Fruit fly (Drosophila melanogaster): ENCODE data around the gene ChT.

- no peak for TF ChIP-seq CG8159 (tag; optimal IDR thresholded peaks at IDR 0.05)
- no peak for TF ChIP-seq CG13204 (GFP tag; optimal IDR thresholded peaks at IDR 0.05)
- TF ChIP-seq rn (GFP tag; IDR thresholded peaks at IDR 0.05): no peak
- no peak for TF ChIP-seq CG15710 (tag; optimal IDR thresholded peaks at IDR 0.05)
- no peak for TF ChIP-seq CG10348 (GFP tag; IDR thresholded peaks at IDR 0.05)
- TF ChIP-seq Snoo (tag; optimal IDR thresholded peaks at IDR 0.05): no peak
- TF ChIP-seq gl (tag; optimal IDR thresholded peaks at IDR 0.05): no peak
- TF ChIP-seq EcR (GFP tag; optimal IDR thresholded peaks at IDR 0.05): no peak
- TF ChIP-seq CG14655 (GFP tag; optimal IDR thresholded peaks at IDR 0.05): no peak
- TF ChIP-seq CG9948 (tag; optimal IDR thresholded peaks at IDR 0.05): no peak
Observed at dm6 chr3R:18728368-18728767, 48.0 kb downstream of the ChT start, which contains the start of gene CG7715.

Data from whole organism, pupa.